Worm (Caenorhabditis elegans): ENCODE measurements around the gene srh-48.

Gene srh-48

ce11 chrII:9416381-9417276 lies 36.7 kb downstream of the srh-48 start, which contains the start of the genes gss-1 and chch-3:
Gene gss-1, minus strand, starts transcription at chrII:9416431.
Gene chch-3, plus strand, starts transcription at chrII:9417013.
- no peak for TF ChIP-seq ceh-13 (GFP tag; optimal IDR thresholded peaks at IDR 0.05)
- no peak for TF ChIP-seq hnd-1 (tag; optimal IDR thresholded peaks at IDR 0.05)
- no peak for TF ChIP-seq scrt-1 (GFP tag; IDR thresholded peaks at IDR 0.05)
- TF ChIP-seq tra-4 (tag; optimal IDR thresholded peaks at IDR 0.05), result no peak
- TF ChIP-seq aly-1 (tag; optimal IDR thresholded peaks at IDR 0.05), result no peak
- no peak for TF ChIP-seq ceh-36 (tag; optimal IDR thresholded peaks at IDR 0.05)
- TF ChIP-seq hmbx-1 (tag; optimal IDR thresholded peaks at IDR 0.05), result no peak
- TF ChIP-seq tbx-11 (GFP tag; IDR thresholded peaks at IDR 0.05), result no peak
- TF ChIP-seq F13C5.2 (tag; optimal IDR thresholded peaks at IDR 0.05), result no peak
- no peak for TF ChIP-seq B0310.2 (tag; optimal IDR thresholded peaks at IDR 0.05)
- TF ChIP-seq hmg-4 (GFP tag; optimal IDR thresholded peaks at IDR 0.05), result no peak
- no peak for TF ChIP-seq ets-7 (tag; optimal IDR thresholded peaks at IDR 0.05)
- TF ChIP-seq flt-1 (GFP tag; IDR thresholded peaks at IDR 0.05), result no peak

- TF ChIP-seq tra-4 (tag; optimal IDR thresholded peaks at IDR 0.05) (no peak), aly-1 (tag; optimal IDR thresholded peaks at IDR 0.05) (no peak), tbx-11 (GFP tag; IDR thresholded peaks at IDR 0.05) (no peak), hmg-4 (GFP tag; optimal IDR thresholded peaks at IDR 0.05) (no peak), ceh-13 (GFP tag; optimal IDR thresholded peaks at IDR 0.05) (no peak), ceh-36 (tag; optimal IDR thresholded peaks at IDR 0.05) (no peak), hnd-1 (tag; optimal IDR thresholded peaks at IDR 0.05) (no peak), B0310.2 (tag; optimal IDR thresholded peaks at IDR 0.05) (no peak), scrt-1 (GFP tag; IDR thresholded peaks at IDR 0.05) (no peak), hmbx-1 (tag; optimal IDR thresholded peaks at IDR 0.05) (no peak), tbx-37 (GFP tag; conservative IDR thresholded peaks at IDR 0.05) (no peak), F13C5.2 (tag; optimal IDR thresholded peaks at IDR 0.05) (no peak)
Observed at ce11 chrII:9418065-9418567, 38.2 kb downstream of the srh-48 start, which contains the start of the genes M176.4 and M176.16. Gene M176.4, plus strand, starts transcription at chrII:9418365. Gene M176.16, plus strand, starts transcription at chrII:9418517.

- TF ChIP-seq ets-7 (tag; optimal IDR thresholded peaks at IDR 0.05) (no peak), pes-1 (GFP tag; IDR thresholded peaks at IDR 0.05) (no peak), aly-1 (tag; optimal IDR thresholded peaks at IDR 0.05) (no peak), B0310.2 (tag; optimal IDR thresholded peaks at IDR 0.05) (no peak), tbx-11 (GFP tag; IDR thresholded peaks at IDR 0.05) (no peak), tbx-37 (GFP tag; conservative IDR thresholded peaks at IDR 0.05) (no peak), ceh-36 (tag; optimal IDR thresholded peaks at IDR 0.05) (no peak), ceh-13 (GFP tag; optimal IDR thresholded peaks at IDR 0.05) (no peak), F13C5.2 (tag; optimal IDR thresholded peaks at IDR 0.05) (no peak), hmbx-1 (tag; optimal IDR thresholded peaks at IDR 0.05) (no peak), flt-1 (GFP tag; IDR thresholded peaks at IDR 0.05) (no peak), scrt-1 (GFP tag; IDR thresholded peaks at IDR 0.05) (no peak), ama-1 (optimal IDR thresholded peaks at IDR 0.05) (no peak), hmg-4 (GFP tag; optimal IDR thresholded peaks at IDR 0.05) (no peak), sea-1 (GFP tag; conservative IDR thresholded peaks at IDR 0.05) (no peak), hnd-1 (tag; optimal IDR thresholded peaks at IDR 0.05) (no peak), tra-4 (tag; optimal IDR thresholded peaks at IDR 0.05) (no peak)
Observed at ce11 chrII:9418843-9419532, 39.1 kb downstream of the srh-48 start.

ce11 chrII:9421969-9422368 lies 42.1 kb downstream of the srh-48 start, which contains the start of gene M176.11:
Gene M176.11, plus strand, starts transcription at chrII:9422269.
- TF ChIP-seq ceh-13 (GFP tag; optimal IDR thresholded peaks at IDR 0.05), result no peak
- no peak for TF ChIP-seq F13C5.2 (tag; optimal IDR thresholded peaks at IDR 0.05)
- no peak for TF ChIP-seq tbx-37 (GFP tag; conservative IDR thresholded peaks at IDR 0.05)

- no peak for TF ChIP-seq hmbx-1 (tag; optimal IDR thresholded peaks at IDR 0.05)
- no peak for TF ChIP-seq tbx-37 (GFP tag; conservative IDR thresholded peaks at IDR 0.05)
- no peak for TF ChIP-seq ets-7 (tag; optimal IDR thresholded peaks at IDR 0.05)
- no peak for TF ChIP-seq ceh-36 (tag; optimal IDR thresholded peaks at IDR 0.05)
- TF ChIP-seq aly-1 (tag; optimal IDR thresholded peaks at IDR 0.05), result no peak
- no peak for TF ChIP-seq flt-1 (GFP tag; IDR thresholded peaks at IDR 0.05)
- TF ChIP-seq B0310.2 (tag; optimal IDR thresholded peaks at IDR 0.05), result no peak
- no peak for TF ChIP-seq tra-4 (tag; optimal IDR thresholded peaks at IDR 0.05)
- no peak for TF ChIP-seq ceh-13 (GFP tag; optimal IDR thresholded peaks at IDR 0.05)
- no peak for TF ChIP-seq scrt-1 (GFP tag; IDR thresholded peaks at IDR 0.05)
- TF ChIP-seq hnd-1 (tag; optimal IDR thresholded peaks at IDR 0.05), result no peak
Observed at ce11 chrII:9426076-9426475, 46.2 kb downstream of the srh-48 start, which contains the start of gene M176.10. Gene M176.10, minus strand, starts transcription at chrII:9426176.

ce11 chrII:9427644-9428043 lies 47.7 kb downstream of the srh-48 start, which contains the start of gene M176.5:
Gene M176.5, minus strand, starts transcription at chrII:9427744.
- TF ChIP-seq aly-1 (tag; optimal IDR thresholded peaks at IDR 0.05) (no peak), hmg-4 (GFP tag; optimal IDR thresholded peaks at IDR 0.05) (no peak), ets-7 (tag; optimal IDR thresholded peaks at IDR 0.05) (no peak), tbx-37 (GFP tag; conservative IDR thresholded peaks at IDR 0.05) (no peak), tra-4 (tag; optimal IDR thresholded peaks at IDR 0.05) (no peak), pes-1 (GFP tag; IDR thresholded peaks at IDR 0.05) (no peak), tbx-11 (GFP tag; IDR thresholded peaks at IDR 0.05) (no peak), F13C5.2 (tag; optimal IDR thresholded peaks at IDR 0.05) (no peak), hnd-1 (tag; optimal IDR thresholded peaks at IDR 0.05) (no peak), ama-1 (optimal IDR thresholded peaks at IDR 0.05) (no peak), sea-1 (GFP tag; conservative IDR thresholded peaks at IDR 0.05) (no peak), ceh-13 (GFP tag; optimal IDR thresholded peaks at IDR 0.05) (no peak), scrt-1 (GFP tag; IDR thresholded peaks at IDR 0.05) (no peak), hmbx-1 (tag; optimal IDR thresholded peaks at IDR 0.05) (no peak), ceh-36 (tag; optimal IDR thresholded peaks at IDR 0.05) (no peak), B0310.2 (tag; optimal IDR thresholded peaks at IDR 0.05) (no peak), flt-1 (GFP tag; IDR thresholded peaks at IDR 0.05) (no peak)

Data from whole organism, early embryonic.